Worm (Caenorhabditis elegans) whole organism, early embryonic: ENCODE data around the gene nhr-55.

Experiments
- B0310.2 ChIP-seq: sonication (generic microtip); optimal IDR thresholded peaks from 2 replicates; lab custom pipeline; 2016; ENCODE audit warnings: mild to moderate bottlenecking, missing genetic modification characterization, missing compliant biosample characterization
- F13C5.2 ChIP-seq: sonication (generic microtip); optimal IDR thresholded peaks from 2 replicates; lab custom pipeline; 2017; ENCODE audit warnings: mild to moderate bottlenecking, missing genetic modification characterization, inconsistent platforms, missing compliant biosample characterization
- ama-1 ChIP-seq: fragments of 150-350 bp; optimal IDR thresholded peaks from 2 replicates; lab custom pipeline; 2014
- ceh-13 ChIP-seq: fragments of 200-800 bp; sonication (Bioruptor generic); optimal IDR thresholded peaks from 2 replicates; lab custom pipeline; 2018; ENCODE audit warnings: mild to moderate bottlenecking, missing genetic modification characterization, missing compliant biosample characterization
- ceh-36 ChIP-seq: sonication (generic microtip); optimal IDR thresholded peaks from 2 replicates; lab custom pipeline; 2016; ENCODE audit warnings: missing genetic modification characterization, inconsistent platforms, missing compliant biosample characterization
- hmbx-1 ChIP-seq: sonication (generic microtip); optimal IDR thresholded peaks from 2 replicates; lab custom pipeline; 2016; ENCODE audit warnings: mild to moderate bottlenecking, missing genetic modification characterization, missing compliant biosample characterization
- hmg-4 ChIP-seq: fragments of 200-800 bp; sonication (Bioruptor generic); optimal IDR thresholded peaks from 2 replicates; lab custom pipeline; 2018; ENCODE audit warnings: mild to moderate bottlenecking, missing genetic modification characterization, missing compliant biosample characterization
- hnd-1 ChIP-seq: sonication (generic microtip); optimal IDR thresholded peaks from 2 replicates; lab custom pipeline; 2016; ENCODE audit warnings: missing genetic modification characterization, missing compliant biosample characterization
- tbx-11 ChIP-seq: fragments of 200-800 bp; sonication (Bioruptor generic); IDR thresholded peaks from 2 replicates; pipeline ENCODE4 v1.3.6; 2022; ENCODE audit warnings: missing genetic modification characterization, missing compliant biosample characterization

DNA sequence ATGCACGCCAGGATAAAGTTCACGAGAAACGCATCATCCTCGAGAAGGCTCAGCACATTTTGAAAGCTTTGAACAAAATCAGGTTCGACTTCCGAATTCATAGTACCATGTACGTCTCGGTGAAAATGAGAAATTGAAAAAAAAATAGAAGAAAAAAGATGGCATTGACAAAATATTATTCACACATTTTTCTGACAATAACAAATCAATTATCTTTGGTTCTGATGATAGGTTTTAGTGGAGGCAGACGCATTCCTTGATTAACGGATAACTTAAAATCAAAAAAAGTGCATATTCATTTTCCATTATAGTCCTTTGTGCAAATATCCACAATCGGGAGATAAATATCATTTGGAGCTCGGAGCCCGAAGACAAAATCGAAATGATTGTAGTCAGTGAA, 43.6 kb downstream of the nhr-55 start, which contains the start of gene srw-107:
- TF ChIP-seq ama-1 (lab: Kevin White, UChicago) (no peak), ceh-36 (tag; lab: Kevin White, UChicago) (no peak), F13C5.2 (tag; lab: Kevin White, UChicago) (no peak), ceh-13 (GFP tag; lab: Kevin White, UChicago) (no peak), hnd-1 (no peak), hmg-4 (GFP tag; lab: Kevin White, UChicago) (no peak), hmbx-1 (tag; lab: Kevin White, UChicago) (no peak), tbx-11 (GFP tag; lab: Robert Waterston, UW) (no peak), B0310.2 (tag; lab: Kevin White, UChicago) (no peak)
